Fruit fly (Drosophila melanogaster) whole organism, pupa: Measurements from ENCODE around the gene bol.
A peak's percentile ranks its signal among the peaks of the same experiment; 100 is the strongest.

Source experiments
- CG10348 ChIP-seq: fragments of 200-800 bp; sonication (Bioruptor generic); IDR thresholded peaks from 2 replicates; pipeline ENCODE4 v1.3.6; 2022; ENCODE audit warnings: missing biosample characterization, missing genetic modification characterization
- CG13204 ChIP-seq: fragments of 200-800 bp; sonication (Bioruptor generic); optimal IDR thresholded peaks from 2 replicates; lab custom pipeline; 2018; ENCODE audit warnings: missing biosample characterization, mild to moderate bottlenecking, missing genetic modification characterization, moderate library complexity
- CG15710 ChIP-seq: fragments of 200-800 bp; sonication (Bioruptor generic); optimal IDR thresholded peaks from 2 replicates; lab custom pipeline; 2018; ENCODE audit warnings: missing biosample characterization, mild to moderate bottlenecking, missing genetic modification characterization, moderate library complexity
- CG17806 ChIP-seq: fragments of 200-800 bp; sonication (Bioruptor generic); optimal IDR thresholded peaks from 2 replicates; lab custom pipeline; 2018; ENCODE audit warnings: missing biosample characterization, mild to moderate bottlenecking, missing genetic modification characterization, moderate library complexity
- CG4496 ChIP-seq: fragments of 200-800 bp; sonication (Bioruptor generic); IDR thresholded peaks from 3 replicates; pipeline ENCODE4 v1.3.6; 2022; ENCODE audit warnings: missing biosample characterization, missing genetic modification characterization
- CG8159 ChIP-seq: fragments of 200-800 bp; sonication (Bioruptor generic); optimal IDR thresholded peaks from 3 replicates; lab custom pipeline; 2018; ENCODE audit warnings: missing biosample characterization, mild to moderate bottlenecking, missing genetic modification characterization, moderate library complexity
- D1 ChIP-seq: fragments of 200-800 bp; sonication (Bioruptor generic); optimal IDR thresholded peaks from 2 replicates; lab custom pipeline; 2018; ENCODE audit warnings: missing biosample characterization, mild to moderate bottlenecking, missing genetic modification characterization, moderate library complexity
- EcR ChIP-seq: fragments of 200-800 bp; sonication (Bioruptor generic); optimal IDR thresholded peaks from 3 replicates; lab custom pipeline; 2019; ENCODE audit warnings: missing biosample characterization, missing genetic modification characterization, mild to moderate bottlenecking, moderate library complexity, missing genetic modification reagents
- Pif1A ChIP-seq: fragments of 200-800 bp; sonication (Bioruptor generic); optimal IDR thresholded peaks from 3 replicates; lab custom pipeline; 2016; ENCODE audit warnings: missing biosample characterization, missing genetic modification characterization
- Pif1B ChIP-seq: fragments of 200-800 bp; sonication (Bioruptor generic); optimal IDR thresholded peaks from 3 replicates; lab custom pipeline; 2016; ENCODE audit warnings: missing biosample characterization, missing genetic modification characterization
- Snoo ChIP-seq: fragments of 200-800 bp; sonication (Bioruptor generic); optimal IDR thresholded peaks from 3 replicates; lab custom pipeline; 2017; ENCODE audit warnings: missing biosample characterization, mild to moderate bottlenecking, missing genetic modification characterization, inconsistent platforms
- fd96Ca ChIP-seq: fragments of 200-800 bp; sonication (Bioruptor generic); IDR thresholded peaks from 3 replicates; pipeline ENCODE4 v1.3.6; 2022; ENCODE audit warnings: missing biosample characterization, missing genetic modification characterization
- gl ChIP-seq: fragments of 200-800 bp; sonication (Bioruptor generic); optimal IDR thresholded peaks from 2 replicates; lab custom pipeline; 2018; ENCODE audit warnings: missing biosample characterization, mild to moderate bottlenecking, missing genetic modification characterization
- rn ChIP-seq: fragments of 200-800 bp; sonication (Bioruptor generic); IDR thresholded peaks from 2 replicates; pipeline ENCODE4 v1.3.6; 2022; ENCODE audit warnings: missing biosample characterization, missing genetic modification characterization

DNA sequence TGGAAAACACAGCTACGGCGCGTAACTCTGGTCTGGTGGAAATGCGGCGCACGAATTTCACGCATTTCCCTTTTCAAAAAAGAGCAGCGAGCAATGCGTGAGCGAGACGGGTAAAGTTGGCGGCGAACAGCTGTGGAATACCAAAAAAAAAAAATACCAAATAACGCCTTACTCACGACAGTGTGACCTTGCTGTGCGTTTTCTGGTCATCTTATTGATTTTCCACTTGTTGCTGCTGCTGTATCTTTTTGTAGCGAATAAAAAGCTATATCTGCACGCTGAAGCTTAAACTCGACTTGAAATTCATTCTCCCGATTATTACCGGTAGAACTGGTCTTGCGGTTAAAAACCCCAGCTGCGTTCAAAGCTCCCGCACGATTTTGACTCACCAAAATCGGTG lies at the start of gene bol, which contains the start of gene Dhpr:
- TF ChIP-seq D1 (tag; lab: Kevin White, UChicago) (no peak), CG13204 (GFP tag; lab: Kevin White, UChicago) (no peak), CG15710 (tag; lab: Kevin White, UChicago) (no peak), gl (tag; lab: Kevin White, UChicago) (no peak), CG4496 (no peak; the same call in 2 of the 3 replicates), Snoo (tag; lab: Kevin White, UChicago) (no peak), CG10348 (GFP tag; lab: Robert Waterston, UW) (no peak), fd96Ca (GFP tag; lab: Robert Waterston, UW) (no peak), CG8159 (tag; lab: Kevin White, UChicago) (no peak), Pif1B (GFP tag; lab: Kevin White, UChicago) (no peak), rn (no peak), Pif1A (GFP tag; lab: Kevin White, UChicago) (no peak), EcR (GFP tag; lab: Kevin White, UChicago) (peak; percentile 65), CG17806 (tag; lab: Kevin White, UChicago) (no peak)
